Worm (Caenorhabditis elegans) whole organism, mixed stage, embryonic: ENCODE measurements around the gene Y43F8C.16.
"Not testable (repeated sequence)": the region's sequence is repeated elsewhere in the genome, so short reads cannot be mapped to it uniquely, and the experiment has no call there.

Experiments
- M03D4.4 ChIP-seq: sonication (generic microtip); optimal IDR thresholded peaks from 2 replicates; lab custom pipeline; 2017; ENCODE audit warnings: mild to moderate bottlenecking, missing genetic modification characterization, missing compliant biosample characterization
- bed-3 ChIP-seq: fragments of 200-800 bp; sonication (Bioruptor generic); optimal IDR thresholded peaks from 3 replicates; lab custom pipeline; 2018; ENCODE audit warnings: mild to moderate bottlenecking, missing genetic modification characterization, moderate library complexity, missing compliant biosample characterization
- ceh-39 ChIP-seq: fragments of 150-350 bp; optimal IDR thresholded peaks from 2 replicates; lab custom pipeline; 2014; ENCODE audit warnings: missing biosample characterization, missing genetic modification characterization
- ceh-43 ChIP-seq: fragments of 200-800 bp; sonication (Bioruptor generic); optimal IDR thresholded peaks from 2 replicates; lab custom pipeline; 2018; ENCODE audit warnings: mild to moderate bottlenecking, missing genetic modification characterization, moderate library complexity, missing compliant biosample characterization
- ceh-83 ChIP-seq: fragments of 200-800 bp; sonication (Bioruptor generic); optimal IDR thresholded peaks from 2 replicates; lab custom pipeline; 2018; ENCODE audit warnings: mild to moderate bottlenecking, missing genetic modification characterization, missing compliant biosample characterization
- ces-1 ChIP-seq: fragments of 150-350 bp; optimal IDR thresholded peaks from 2 replicates; lab custom pipeline; 2014; ENCODE audit warnings: missing biosample characterization, missing genetic modification reagents, missing genetic modification characterization
- elt-1 ChIP-seq: sonication (generic microtip); optimal IDR thresholded peaks from 2 replicates; lab custom pipeline; 2017; ENCODE audit warnings: missing genetic modification characterization, mild to moderate bottlenecking, missing compliant biosample characterization, antibody characterized with exemption, moderate library complexity, borderline replicate concordance; ENCODE audit not compliant: insufficient read depth
- elt-3 ChIP-seq: fragments of 150-350 bp; optimal IDR thresholded peaks from 2 replicates; lab custom pipeline; 2014; ENCODE audit warnings: missing biosample characterization, missing genetic modification characterization
- flh-1 ChIP-seq: fragments of 200-800 bp; sonication (Bioruptor generic); optimal IDR thresholded peaks from 2 replicates; lab custom pipeline; 2018; ENCODE audit warnings: mild to moderate bottlenecking, missing genetic modification characterization, moderate library complexity, missing compliant biosample characterization
- hlh-1 ChIP-seq: fragments of 150-350 bp; optimal IDR thresholded peaks from 2 replicates; lab custom pipeline; 2014; ENCODE audit warnings: missing biosample characterization, missing genetic modification reagents, missing genetic modification characterization
- lin-13 ChIP-seq: fragments of 150-350 bp; optimal IDR thresholded peaks from 2 replicates; lab custom pipeline; 2014; ENCODE audit warnings: missing biosample characterization, missing genetic modification characterization
- lin-32 ChIP-seq: fragments of 200-800 bp; sonication (Bioruptor generic); optimal IDR thresholded peaks from 2 replicates; lab custom pipeline; 2018; ENCODE audit warnings: mild to moderate bottlenecking, missing genetic modification characterization, missing compliant biosample characterization
- lsy-2 ChIP-seq: fragments of 150-350 bp; optimal IDR thresholded peaks from 2 replicates; lab custom pipeline; 2014; ENCODE audit warnings: missing biosample characterization, missing genetic modification characterization
- mab-5 ChIP-seq: fragments of 150-350 bp; optimal IDR thresholded peaks from 2 replicates; lab custom pipeline; 2014; ENCODE audit warnings: missing biosample characterization, missing genetic modification characterization
- mep-1 ChIP-seq: fragments of 150-350 bp; optimal IDR thresholded peaks from 2 replicates; lab custom pipeline; 2017; ENCODE audit warnings: missing biosample characterization, missing genetic modification reagents, missing genetic modification characterization, inconsistent platforms
- nhr-12 ChIP-seq: fragments of 150-350 bp; optimal IDR thresholded peaks from 2 replicates; lab custom pipeline; 2014; ENCODE audit warnings: missing biosample characterization, missing genetic modification characterization
- nhr-2 ChIP-seq: fragments of 150-350 bp; optimal IDR thresholded peaks from 2 replicates; lab custom pipeline; 2014; ENCODE audit warnings: missing biosample characterization, missing genetic modification characterization
- nhr-237 ChIP-seq: fragments of 150-350 bp; optimal IDR thresholded peaks from 2 replicates; lab custom pipeline; 2014; ENCODE audit warnings: missing biosample characterization, missing genetic modification characterization
- nhr-28 ChIP-seq: fragments of 150-350 bp; optimal IDR thresholded peaks from 2 replicates; lab custom pipeline; 2014; ENCODE audit warnings: missing biosample characterization, missing genetic modification characterization
- nhr-76 ChIP-seq: sonication (generic microtip); optimal IDR thresholded peaks from 2 replicates; lab custom pipeline; 2017; ENCODE audit warnings: missing biosample characterization, missing genetic modification characterization
- sem-2 ChIP-seq: fragments of 200-800 bp; sonication (Bioruptor generic); optimal IDR thresholded peaks from 2 replicates; lab custom pipeline; 2018; ENCODE audit warnings: mild to moderate bottlenecking, missing genetic modification characterization, missing compliant biosample characterization
- sptf-1 ChIP-seq: sonication (generic microtip); optimal IDR thresholded peaks from 2 replicates; lab custom pipeline; 2017; ENCODE audit warnings: mild to moderate bottlenecking, missing genetic modification characterization, moderate library complexity, missing compliant biosample characterization
- tbx-8 ChIP-seq: fragments of 200-800 bp; sonication (Bioruptor generic); optimal IDR thresholded peaks from 2 replicates; lab custom pipeline; 2018; ENCODE audit warnings: mild to moderate bottlenecking, missing genetic modification characterization, moderate library complexity, missing compliant biosample characterization
- unc-120 ChIP-seq: sonication (generic microtip); optimal IDR thresholded peaks from 2 replicates; lab custom pipeline; 2017; ENCODE audit warnings: missing genetic modification characterization, missing compliant biosample characterization; ENCODE audit not compliant: poor library complexity, severe bottlenecking
- unc-39 ChIP-seq: fragments of 150-350 bp; optimal IDR thresholded peaks from 2 replicates; lab custom pipeline; 2014; ENCODE audit warnings: missing biosample characterization, missing genetic modification characterization
- unc-62 ChIP-seq: fragments of 150-350 bp; optimal IDR thresholded peaks from 2 replicates; lab custom pipeline; 2014; ENCODE audit warnings: missing biosample characterization, missing genetic modification reagents, missing genetic modification characterization
- zip-8 ChIP-seq: fragments of 150-350 bp; optimal IDR thresholded peaks from 2 replicates; lab custom pipeline; 2014; ENCODE audit warnings: missing biosample characterization, missing genetic modification characterization
- ztf-11 ChIP-seq: fragments of 150-350 bp; optimal IDR thresholded peaks from 2 replicates; lab custom pipeline; 2014; ENCODE audit warnings: missing biosample characterization, missing genetic modification characterization

Y43F8C.16 gene

ce11 chrV:19719253-19719652, 3.9 kb upstream of the Y43F8C.16 start, which contains the start of gene Y116F11A.6:
Y116F11A.6 (plus strand) TSS chrV:19719553.
- TF ChIP-seq mab-5 (no peak), lin-32 (GFP tag; lab: Kevin White, UChicago) (no peak), hlh-1 (tag; lab: Kevin White, UChicago) (no peak), mep-1 (tag; lab: Kevin White, UChicago) (no peak), unc-120 (no peak), sem-2 (GFP tag; lab: Kevin White, UChicago) (no peak), elt-1 (tag; lab: Kevin White, UChicago) (no peak), nhr-28 (tag; lab: Kevin White, UChicago) (no peak), lin-13 (tag; lab: Kevin White, UChicago) (no peak), ztf-11 (tag; lab: Kevin White, UChicago) (no peak), ceh-83 (GFP tag; lab: Kevin White, UChicago) (no peak), zip-8 (no peak), nhr-2 (tag; lab: Kevin White, UChicago) (no peak), bed-3 (GFP tag; lab: Kevin White, UChicago) (no peak), ces-1 (no peak)
- TF ChIP-seq, all 35 proteins: peak for 0

- TF ChIP-seq flh-1 (GFP tag; lab: Kevin White, UChicago) (no peak), nhr-28 (tag; lab: Kevin White, UChicago) (no peak), ceh-39 (tag; lab: Kevin White, UChicago) (no peak), lin-13 (tag; lab: Kevin White, UChicago) (no peak), nhr-2 (tag; lab: Kevin White, UChicago) (no peak), nhr-12 (tag; lab: Kevin White, UChicago) (no peak), hlh-1 (tag; lab: Kevin White, UChicago) (no peak), nhr-76 (tag; lab: Kevin White, UChicago) (no peak), unc-62 (no peak), unc-120 (no peak), ztf-11 (tag; lab: Kevin White, UChicago) (no peak), mab-5 (no peak)
Observed at ce11 chrV:19718660-19719059, 3.3 kb upstream of the Y43F8C.16 start.

ce11 chrV:19717933-19718332, 2.6 kb upstream of the Y43F8C.16 start:
- no peak for TF ChIP-seq tbx-8 (GFP tag; lab: Kevin White, UChicago)
- peak; percentile 86 for TF ChIP-seq unc-62
- no peak for TF ChIP-seq nhr-28 (tag; lab: Kevin White, UChicago)
- TF ChIP-seq nhr-237 (tag; lab: Kevin White, UChicago): no peak
- no peak for TF ChIP-seq mab-5
- TF ChIP-seq sem-2 (GFP tag; lab: Kevin White, UChicago): no peak
- peak; percentile 21 for TF ChIP-seq hlh-1 (tag; lab: Kevin White, UChicago)
- no peak for TF ChIP-seq unc-120

ce11 chrV:19715847-19716246, 528 bp upstream of the Y43F8C.16 start, which contains the start of gene Y43F8C.17:
Y43F8C.17 (plus strand) TSS chrV:19716147.
- no peak for TF ChIP-seq sptf-1 (tag; lab: Kevin White, UChicago)
- TF ChIP-seq lin-13 (tag; lab: Kevin White, UChicago): no peak
- TF ChIP-seq ceh-39 (tag; lab: Kevin White, UChicago): no peak
- TF ChIP-seq ceh-43 (GFP tag; lab: Kevin White, UChicago): no peak
- TF ChIP-seq M03D4.4: no peak
- TF ChIP-seq bed-3 (GFP tag; lab: Kevin White, UChicago): no peak
- TF ChIP-seq zip-8: no peak
- no peak for TF ChIP-seq hlh-1 (tag; lab: Kevin White, UChicago)
- no peak for TF ChIP-seq lsy-2 (tag; lab: Kevin White, UChicago)
- no peak for TF ChIP-seq nhr-12 (tag; lab: Kevin White, UChicago)
- TF ChIP-seq flh-1 (GFP tag; lab: Kevin White, UChicago): no peak
- no peak for TF ChIP-seq elt-3 (tag; lab: Kevin White, UChicago)
- TF ChIP-seq, all 35 proteins: peak for 0

ce11 chrV:19711646-19712045, 3.7 kb downstream of the Y43F8C.16 start, which contains the start of gene Y43F8C.23:
Y43F8C.23 (minus strand) TSS chrV:19711746.
- not testable (repeated sequence) for TF ChIP-seq unc-62; unc-39 (tag; lab: Kevin White, UChicago); M03D4.4
- TF ChIP-seq, all 35 proteins: peak for 0; not testable (repeated sequence) for 35

ce11 chrV:19710514-19710913, 4.8 kb downstream of the Y43F8C.16 start, which contains the start of gene Y43F8C.15:
Y43F8C.15 (minus strand) TSS chrV:19710614.
- not testable (repeated sequence) for TF ChIP-seq unc-120; ceh-39 (tag; lab: Kevin White, UChicago); tbx-8 (GFP tag; lab: Kevin White, UChicago)
